Fruit fly (Drosophila melanogaster): Measurements from ENCODE around the gene Phlpp.
A peak's percentile ranks its signal among the peaks of the same experiment; 100 is the strongest.

Gene Phlpp

dm6 chr2L:19069548-19070145 is 10.7 kb downstream of the Phlpp start, which contains the start of gene CG10702 (continued):
- TF ChIP-seq exex (tag; optimal IDR thresholded peaks at IDR 0.05) = no peak
- TF ChIP-seq zf30C (GFP tag; optimal IDR thresholded peaks at IDR 0.05) = no peak
- peak; percentile 17; the same call in 1 of the 2 replicates for TF ChIP-seq amos (GFP tag; IDR thresholded peaks at IDR 0.05; ENCODE audit: partially characterized antibody)
- 0 out of 3 replicates have a peak, but pooled peaks have one; percentile 18 for TF ChIP-seq Dbx (GFP tag; IDR thresholded peaks at IDR 0.05)
- peak; percentile 18; the same call in 1 of the 3 replicates for TF ChIP-seq dysf (GFP tag; IDR thresholded peaks at IDR 0.05)
- TF ChIP-seq Sry-β (GFP tag; optimal IDR thresholded peaks at IDR 0.05) = no peak
- no peak for TF ChIP-seq HLHmδ (GFP tag; optimal IDR thresholded peaks at IDR 0.05)
- TF ChIP-seq HLH4C (GFP tag; IDR thresholded peaks at IDR 0.05; ENCODE audit: partially characterized antibody) = no peak
- TF ChIP-seq CG13123 (GFP tag; optimal IDR thresholded peaks at IDR 0.05) = no peak
- TF ChIP-seq CG2120 (GFP tag; optimal IDR thresholded peaks at IDR 0.05) = peak; percentile 33
- no peak for TF ChIP-seq slp2 (GFP tag; optimal IDR thresholded peaks at IDR 0.05)
- no peak for TF ChIP-seq Stat92E (GFP tag; optimal IDR thresholded peaks at IDR 0.05)
- TF ChIP-seq CG6791 (GFP tag; IDR thresholded peaks at IDR 0.05; ENCODE audit: partially characterized antibody) = no peak
- TF ChIP-seq CG2199 (GFP tag; IDR thresholded peaks at IDR 0.05) = 0 out of 3 replicates have a peak, but pooled peaks have one; percentile 20
- no peak for TF ChIP-seq Taf1 (GFP tag; IDR thresholded peaks at IDR 0.05)
- TF ChIP-seq hbn (GFP tag; IDR thresholded peaks at IDR 0.05; ENCODE audit: partially characterized antibody) = no peak
- no peak for TF ChIP-seq dati (GFP tag; IDR thresholded peaks at IDR 0.05)
- TF ChIP-seq CG7745 (tag; optimal IDR thresholded peaks at IDR 0.05) = no peak
- TF ChIP-seq B-H1 (GFP tag; IDR thresholded peaks at IDR 0.05) = no peak
- no peak for TF ChIP-seq CG16815 (GFP tag; optimal IDR thresholded peaks at IDR 0.05)
- TF ChIP-seq CG11093 (GFP tag; IDR thresholded peaks at IDR 0.05) = no peak
- TF ChIP-seq org-1 (GFP tag; optimal IDR thresholded peaks at IDR 0.05) = no peak
- no peak for TF ChIP-seq CG30403 (GFP tag; optimal IDR thresholded peaks at IDR 0.05)
- TF ChIP-seq Hmx (GFP tag; optimal IDR thresholded peaks at IDR 0.05) = no peak
- TF ChIP-seq hth (optimal IDR thresholded peaks at IDR 0.05) = no peak
- no peak for TF ChIP-seq unpg (GFP tag; optimal IDR thresholded peaks at IDR 0.05)
- no peak for TF ChIP-seq peb (GFP tag; IDR thresholded peaks at IDR 0.05)
- no peak for TF ChIP-seq chn (GFP tag; optimal IDR thresholded peaks at IDR 0.05)
- TF ChIP-seq CG5245 (GFP tag; optimal IDR thresholded peaks at IDR 0.05) = no peak
- TF ChIP-seq ttk (GFP tag; IDR thresholded peaks at IDR 0.05) = no peak
- no peak for TF ChIP-seq sim (GFP tag; IDR thresholded peaks at IDR 0.05)
- TF ChIP-seq CG4282 (GFP tag; optimal IDR thresholded peaks at IDR 0.05) = no peak
- TF ChIP-seq Doc3 (GFP tag; IDR thresholded peaks at IDR 0.05; ENCODE audit: partially characterized antibody) = no peak
- no peak for TF ChIP-seq CG3838 (GFP tag; optimal IDR thresholded peaks at IDR 0.05)
- no peak for TF ChIP-seq al (GFP tag; IDR thresholded peaks at IDR 0.05)
- no peak for TF ChIP-seq CG3995 (GFP tag; optimal IDR thresholded peaks at IDR 0.05)
- TF ChIP-seq sr (GFP tag; IDR thresholded peaks at IDR 0.05) = no peak
- no peak for TF ChIP-seq Hand (GFP tag; optimal IDR thresholded peaks at IDR 0.05)
- TF ChIP-seq nau (GFP tag; optimal IDR thresholded peaks at IDR 0.05) = no peak
- TF ChIP-seq ara (GFP tag; IDR thresholded peaks at IDR 0.05) = no peak
- no peak for TF ChIP-seq unc-4 (GFP tag; IDR thresholded peaks at IDR 0.05; ENCODE audit: partially characterized antibody)
- TF ChIP-seq Dll (GFP tag; IDR thresholded peaks at IDR 0.05; ENCODE audit: partially characterized antibody) = no peak
- no peak for TF ChIP-seq CG11247 (GFP tag; IDR thresholded peaks at IDR 0.05)
- no peak for TF ChIP-seq CG8478 (optimal IDR thresholded peaks at IDR 0.05)
- TF ChIP-seq stwl (tag; optimal IDR thresholded peaks at IDR 0.05) = no peak
- TF ChIP-seq CG4328 (GFP tag; optimal IDR thresholded peaks at IDR 0.05) = no peak
- no peak for TF ChIP-seq Six4 (GFP tag; optimal IDR thresholded peaks at IDR 0.05)
- TF ChIP-seq CG15601 (tag; optimal IDR thresholded peaks at IDR 0.05) = no peak
- no peak for TF ChIP-seq CG13894 (tag; optimal IDR thresholded peaks at IDR 0.05)
- peak; percentile 42 for TF ChIP-seq CG11504 (tag; optimal IDR thresholded peaks at IDR 0.05)
- TF ChIP-seq wor (GFP tag; IDR thresholded peaks at IDR 0.05) = no peak

Measured in whole organism, embryonic.